Worm (Caenorhabditis elegans) whole organism, midembryonic: ENCODE results near the gene Y48A6B.7.

Experiments
- T22C8.4 ChIP-seq: fragments of 200-800 bp; sonication (Bioruptor generic); IDR thresholded peaks from 2 replicates; pipeline ENCODE4 v1.3.6; 2022; ENCODE audit warnings: missing genetic modification characterization, missing compliant biosample characterization
- cog-1 ChIP-seq: sonication (generic microtip); optimal IDR thresholded peaks from 2 replicates; lab custom pipeline; 2016; ENCODE audit warnings: missing genetic modification characterization, missing compliant biosample characterization
- flt-1 ChIP-seq: fragments of 200-800 bp; sonication (Bioruptor generic); IDR thresholded peaks from 2 replicates; pipeline ENCODE4 v1.3.6; 2022; ENCODE audit warnings: missing genetic modification characterization, missing compliant biosample characterization
- klf-2 ChIP-seq: fragments of 200-800 bp; sonication (Bioruptor generic); conservative IDR thresholded peaks from 2 replicates; pipeline ENCODE4 v1.3.6; 2022; ENCODE audit warnings: missing genetic modification reagents, missing genetic modification characterization, missing compliant biosample characterization
- med-1 ChIP-seq: sonication (generic microtip); optimal IDR thresholded peaks from 2 replicates; lab custom pipeline; 2017; ENCODE audit warnings: missing genetic modification characterization, mild to moderate bottlenecking, missing compliant biosample characterization, antibody characterized with exemption, missing genetic modification reagents; ENCODE audit not compliant: insufficient read depth
- ref-1 ChIP-seq: fragments of 200-800 bp; sonication (Bioruptor generic); conservative IDR thresholded peaks from 2 replicates; pipeline ENCODE4 v1.3.6; 2022; ENCODE audit warnings: missing genetic modification reagents, missing genetic modification characterization, missing compliant biosample characterization
- tab-1 ChIP-seq: fragments of 200-800 bp; sonication (Bioruptor generic); IDR thresholded peaks from 2 replicates; pipeline ENCODE4 v1.3.6; 2022; ENCODE audit warnings: missing genetic modification characterization, missing compliant biosample characterization
- ztf-23 ChIP-seq: fragments of 200-800 bp; sonication (Bioruptor generic); IDR thresholded peaks from 2 replicates; pipeline ENCODE4 v1.3.6; 2022; ENCODE audit warnings: missing genetic modification reagents, missing genetic modification characterization, missing compliant biosample characterization
- ztf-29 ChIP-seq: fragments of 200-800 bp; sonication (Bioruptor generic); IDR thresholded peaks from 2 replicates; pipeline ENCODE4 v1.3.6; 2022; ENCODE audit warnings: missing genetic modification reagents, missing genetic modification characterization, missing compliant biosample characterization

Gene Y48A6B.7

ce11 chrIII:10995156-10995555 lies 31.2 kb downstream of the Y48A6B.7 start, which contains the start of gene dmsr-5:
TSS of gene dmsr-5 (minus strand) at chrIII:10995256.
- no peak for TF ChIP-seq T22C8.4 (GFP tag; lab: Robert Waterston, UW)

DNA sequence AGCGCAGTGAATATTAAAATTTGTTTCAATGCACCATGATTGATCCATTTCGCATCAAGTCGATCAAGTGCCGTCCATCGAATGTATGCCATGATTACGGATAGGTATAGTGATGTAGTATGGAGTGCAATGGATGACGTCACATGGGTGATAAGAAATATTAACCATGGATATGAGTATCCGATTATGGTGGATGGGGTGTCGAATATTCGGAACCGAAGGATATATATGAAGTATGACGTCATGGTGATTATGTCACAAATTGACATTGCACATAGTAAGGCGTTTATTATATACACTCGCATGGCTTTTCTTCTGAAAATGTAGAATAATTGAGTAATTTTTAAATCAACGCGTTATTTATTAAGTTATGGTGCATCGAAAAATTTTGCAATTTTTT lies 32.3 kb downstream of the Y48A6B.7 start:
- no peak for TF ChIP-seq tab-1 (GFP tag; lab: Robert Waterston, UW)
- no peak for TF ChIP-seq med-1
- no peak for TF ChIP-seq klf-2 (GFP tag; lab: Robert Waterston, UW)
- TF ChIP-seq ztf-23 (GFP tag; lab: Robert Waterston, UW) = no peak

- peak; percentile 97 for TF ChIP-seq ztf-23 (GFP tag; lab: Robert Waterston, UW)
- TF ChIP-seq ztf-29 (GFP tag; lab: Robert Waterston, UW) = peak; percentile 93
- TF ChIP-seq klf-2 (GFP tag; lab: Robert Waterston, UW) = peak; percentile 96
- TF ChIP-seq tab-1 (GFP tag; lab: Robert Waterston, UW) = peak; percentile 94
- TF ChIP-seq flt-1 (GFP tag; lab: Robert Waterston, UW) = peak; percentile 96
- TF ChIP-seq ref-1 = peak; percentile 91
- TF ChIP-seq T22C8.4 (GFP tag; lab: Robert Waterston, UW) = peak; percentile 92
- TF ChIP-seq med-1 = peak; percentile 66
- TF ChIP-seq cog-1 (tag; lab: Kevin White, UChicago) = peak; percentile 96
These were observed 36.8 kb downstream of the Y48A6B.7 start for ce11 chrIII:10989491-10990032.

DNA sequence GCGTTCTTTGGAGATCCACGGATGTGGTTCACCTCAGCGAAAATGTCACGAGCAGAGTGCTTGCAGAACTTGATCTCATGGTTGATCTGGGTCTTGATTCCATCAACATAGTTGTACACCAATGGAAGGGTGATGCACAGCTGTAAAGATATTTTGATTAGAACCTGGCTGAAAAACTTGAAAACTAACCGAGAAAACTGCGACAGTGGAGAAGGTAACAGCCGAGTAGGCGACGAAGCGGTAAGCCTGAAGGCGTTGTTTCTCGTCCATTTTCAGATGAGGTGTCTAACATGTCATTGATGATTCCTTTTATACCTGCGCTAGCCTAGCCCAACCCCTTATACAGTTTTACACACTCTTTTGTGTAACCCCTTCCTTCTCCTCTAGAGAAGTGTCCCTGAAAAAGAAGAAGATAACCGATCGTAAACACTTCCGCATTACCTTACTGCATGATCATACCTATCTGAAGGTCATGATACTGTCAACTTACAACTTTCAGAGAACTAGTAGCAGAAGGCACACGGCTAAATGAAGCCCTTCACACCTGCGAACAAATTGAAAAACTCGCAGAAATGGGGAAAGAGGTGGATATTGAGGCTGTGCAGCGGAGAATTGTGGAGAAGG lies 38.7 kb downstream of the Y48A6B.7 start, which contains the start of gene col-94:
Gene col-94, minus strand, starts transcription at position 313 of the 624 bp plus-strand sequence.
- TF ChIP-seq med-1 = no peak
- no peak for TF ChIP-seq T22C8.4 (GFP tag; lab: Robert Waterston, UW)
- TF ChIP-seq ztf-23 (GFP tag; lab: Robert Waterston, UW) = no peak
- TF ChIP-seq ztf-29 (GFP tag; lab: Robert Waterston, UW) = no peak
- TF ChIP-seq ref-1 = no peak
- TF ChIP-seq tab-1 (GFP tag; lab: Robert Waterston, UW) = no peak
- no peak for TF ChIP-seq flt-1 (GFP tag; lab: Robert Waterston, UW)

DNA sequence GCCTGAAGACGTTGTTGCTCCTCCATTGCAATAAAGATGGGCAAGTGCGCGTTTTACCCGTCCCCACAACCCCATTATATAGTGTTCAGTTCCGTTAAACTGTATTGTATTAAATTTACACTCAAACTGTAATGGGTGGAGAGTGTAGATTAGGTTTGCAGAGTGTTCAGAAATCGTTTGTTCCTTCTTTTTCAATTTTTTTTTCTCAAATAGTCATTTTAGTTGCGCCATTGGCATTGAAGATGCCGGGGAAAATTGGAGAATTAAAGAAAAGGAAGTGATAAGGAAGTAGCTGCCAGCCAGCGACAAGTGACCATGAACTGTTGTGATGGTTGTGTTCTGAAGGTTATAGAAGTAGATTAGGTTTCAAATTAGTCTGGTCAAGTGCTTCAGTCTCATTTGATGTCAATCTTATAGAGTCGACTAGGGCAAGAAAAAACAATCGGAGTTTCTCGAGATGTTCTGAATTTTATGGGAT lies 40.8 kb downstream of the Y48A6B.7 start, which contains the start of gene col-93:
Gene col-93, minus strand, starts transcription at position 51 of the 478 bp plus-strand sequence.
- no peak for TF ChIP-seq flt-1 (GFP tag; lab: Robert Waterston, UW)
- TF ChIP-seq klf-2 (GFP tag; lab: Robert Waterston, UW) = no peak
- TF ChIP-seq T22C8.4 (GFP tag; lab: Robert Waterston, UW) = no peak
- TF ChIP-seq cog-1 (tag; lab: Kevin White, UChicago) = no peak
- TF ChIP-seq tab-1 (GFP tag; lab: Robert Waterston, UW) = no peak
- no peak for TF ChIP-seq ztf-29 (GFP tag; lab: Robert Waterston, UW)
- TF ChIP-seq ref-1 = no peak
- TF ChIP-seq ztf-23 (GFP tag; lab: Robert Waterston, UW) = no peak

DNA sequence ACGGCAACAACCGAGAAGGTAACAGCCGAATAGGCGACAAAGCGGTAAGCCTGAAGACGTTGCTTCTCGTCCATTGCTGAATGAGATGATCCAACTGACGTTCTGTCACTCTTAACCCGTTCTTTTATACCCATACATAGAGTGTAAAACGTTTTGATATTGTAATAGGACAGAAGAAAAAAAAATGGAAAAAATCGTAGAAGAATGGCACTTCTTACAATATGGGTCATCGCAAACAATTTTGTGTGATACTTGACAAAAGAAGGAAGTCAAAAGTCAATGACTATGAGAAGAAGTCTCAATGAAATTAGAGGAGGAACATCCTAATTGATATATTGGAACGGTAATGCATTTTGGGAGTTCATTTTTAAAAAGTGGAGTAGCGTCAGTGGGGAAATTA lies 43.2 kb downstream of the Y48A6B.7 start, which contains the start of gene col-92:
Gene col-92, minus strand, starts transcription at position 101 of the 400 bp plus-strand sequence.
- TF ChIP-seq klf-2 (GFP tag; lab: Robert Waterston, UW) (no peak), cog-1 (tag; lab: Kevin White, UChicago) (no peak), T22C8.4 (GFP tag; lab: Robert Waterston, UW) (no peak), ztf-23 (GFP tag; lab: Robert Waterston, UW) (no peak), tab-1 (GFP tag; lab: Robert Waterston, UW) (no peak), ztf-29 (GFP tag; lab: Robert Waterston, UW) (no peak), flt-1 (GFP tag; lab: Robert Waterston, UW) (no peak), med-1 (no peak), ref-1 (no peak)

ce11 chrIII:10981555-10981954 lies 44.8 kb downstream of the Y48A6B.7 start:
- no peak for TF ChIP-seq flt-1 (GFP tag; lab: Robert Waterston, UW)
- no peak for TF ChIP-seq klf-2 (GFP tag; lab: Robert Waterston, UW)
- no peak for TF ChIP-seq ref-1
- TF ChIP-seq med-1 = no peak
- TF ChIP-seq ztf-29 (GFP tag; lab: Robert Waterston, UW) = no peak
- no peak for TF ChIP-seq ztf-23 (GFP tag; lab: Robert Waterston, UW)
- TF ChIP-seq T22C8.4 (GFP tag; lab: Robert Waterston, UW) = no peak
- TF ChIP-seq cog-1 (tag; lab: Kevin White, UChicago) = no peak

DNA sequence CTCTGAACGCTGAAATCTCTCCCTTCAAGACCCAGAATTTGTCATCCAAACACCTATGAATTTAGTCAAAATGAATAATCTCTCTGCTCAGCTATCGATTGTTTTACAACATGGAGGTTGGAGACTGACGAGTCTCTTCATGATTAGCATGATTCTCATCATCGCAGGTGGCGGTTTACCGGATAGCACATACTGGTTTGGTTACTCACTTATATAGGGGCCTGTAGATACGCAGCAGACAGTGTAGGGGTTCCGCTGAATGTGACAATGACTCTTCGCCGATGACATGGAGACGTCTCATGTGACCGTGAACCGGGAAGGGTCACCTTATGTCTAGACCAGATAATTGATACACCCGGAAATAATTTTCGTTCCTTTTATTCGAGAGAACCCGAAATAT lies 49.8 kb downstream of the Y48A6B.7 start:
- TF ChIP-seq med-1 = no peak
- no peak for TF ChIP-seq T22C8.4 (GFP tag; lab: Robert Waterston, UW)
